Worm (Caenorhabditis elegans) whole organism, L4 larva: ENCODE data around the gene F25B3.2.

ENCODE experiments used
- Y75B8A.6 ChIP-seq: fragments of 200-800 bp; sonication (Bioruptor generic); IDR thresholded peaks from 2 replicates; pipeline ENCODE4 v1.3.6; 2022; ENCODE audit warnings: missing genetic modification reagents, missing genetic modification characterization, missing compliant biosample characterization
- ZK546.5 ChIP-seq, 2 experiments: sonication (generic microtip); optimal IDR thresholded peaks; 2 replicates each; lab custom pipeline; 2017; ENCODE audit warnings: missing biosample characterization in 2 of 2, missing genetic modification characterization in 2 of 2
- ceh-82 ChIP-seq: sonication (generic microtip); optimal IDR thresholded peaks from 2 replicates; lab custom pipeline; 2017; ENCODE audit warnings: missing biosample characterization, missing genetic modification characterization
- fkh-10 ChIP-seq: fragments of 150-350 bp; optimal IDR thresholded peaks from 2 replicates; lab custom pipeline; 2014; ENCODE audit warnings: missing biosample characterization, missing genetic modification reagents, missing genetic modification characterization
- mes-2 ChIP-seq: sonication (generic microtip); optimal IDR thresholded peaks from 2 replicates; lab custom pipeline; 2016; ENCODE audit warnings: missing genotype, mild to moderate bottlenecking, missing genetic modification characterization, missing compliant biosample characterization; ENCODE audit not compliant: poor library complexity, severe bottlenecking
- nhr-11 ChIP-seq: fragments of 150-350 bp; optimal IDR thresholded peaks from 2 replicates; lab custom pipeline; 2014; ENCODE audit warnings: missing biosample characterization, missing genetic modification characterization
- nhr-28 ChIP-seq: fragments of 150-350 bp; optimal IDR thresholded peaks from 2 replicates; lab custom pipeline; 2014; ENCODE audit warnings: missing biosample characterization, missing genetic modification characterization
- nhr-6 ChIP-seq: fragments of 150-350 bp; optimal IDR thresholded peaks from 2 replicates; lab custom pipeline; 2014; ENCODE audit warnings: missing biosample characterization, missing genetic modification characterization
- nhr-77 ChIP-seq: fragments of 150-350 bp; optimal IDR thresholded peaks from 2 replicates; lab custom pipeline; 2014; ENCODE audit warnings: missing biosample characterization, missing genetic modification characterization
- snpc-4 ChIP-seq: fragments of 150-350 bp; optimal IDR thresholded peaks from 2 replicates; lab custom pipeline; 2014; ENCODE audit warnings: missing biosample characterization, missing genetic modification characterization
- unc-130 ChIP-seq: sonication (generic microtip); optimal IDR thresholded peaks from 2 replicates; lab custom pipeline; 2016; ENCODE audit warnings: missing genetic modification reagents, missing genetic modification characterization, missing compliant biosample characterization

DNA sequence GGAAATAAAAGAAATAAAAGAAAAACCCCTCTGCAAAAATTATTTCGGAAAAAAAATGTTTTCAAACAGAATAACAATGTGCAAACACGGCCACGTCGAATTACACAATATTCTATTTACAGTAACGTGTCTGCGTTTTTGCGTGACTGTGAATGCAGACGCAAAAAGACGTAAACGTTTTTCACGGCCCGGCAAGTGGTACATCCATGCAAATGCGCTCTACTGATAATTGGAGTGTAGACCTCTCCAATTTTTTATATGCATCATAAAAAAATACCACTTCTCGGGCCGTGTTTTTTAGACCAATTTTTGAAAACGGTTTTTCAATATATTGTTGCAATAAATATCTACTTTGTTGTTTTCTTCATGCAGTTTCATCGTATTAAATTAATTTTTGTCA, 27.6 kb upstream of the F25B3.2 start, which contains the start of gene nstp-10:
- TF ChIP-seq nhr-6: no peak
- TF ChIP-seq ceh-82 (tag; lab: Kevin White, UChicago): no peak
- no peak for TF ChIP-seq nhr-11 (tag; lab: Kevin White, UChicago)
- TF ChIP-seq snpc-4 (tag; lab: Kevin White, UChicago): no peak
- no peak for TF ChIP-seq fkh-10
- peak; percentile 93 for TF ChIP-seq unc-130
- TF ChIP-seq mes-2 (tag; lab: Kevin White, UChicago): peak; percentile 78
- TF ChIP-seq nhr-77 (tag; lab: Kevin White, UChicago): no peak
- TF ChIP-seq nhr-28 (tag; lab: Kevin White, UChicago): no peak
- TF ChIP-seq ZK546.5 (tag; optimal IDR thresholded peaks at IDR 0.05; lab: Kevin White, UChicago): no peak
- TF ChIP-seq Y75B8A.6 (GFP tag; lab: Robert Waterston, UW): no peak
